Worm (Caenorhabditis elegans) whole organism, L4/young adult: ENCODE measurements around the gene math-25.

ENCODE experiments used
- W03F9.2 ChIP-seq: fragments of 150-350 bp; optimal IDR thresholded peaks from 2 replicates; lab custom pipeline; 2014; ENCODE audit warnings: missing biosample characterization, missing genetic modification characterization
- dao-5 ChIP-seq: sonication (generic microtip); optimal IDR thresholded peaks from 2 replicates; lab custom pipeline; 2016; ENCODE audit warnings: missing genotype, missing genetic modification characterization, moderate library complexity, missing compliant biosample characterization
- him-1 ChIP-seq: sonication (generic microtip); optimal IDR thresholded peaks from 2 replicates; lab custom pipeline; 2016; ENCODE audit warnings: missing genotype, missing genetic modification reagents, missing genetic modification characterization, missing compliant biosample characterization

- TF ChIP-seq him-1 (tag; lab: Kevin White, UChicago) (no peak), dao-5 (no peak), W03F9.2 (no peak)
Observed at ce11 chrII:1917862-1918261, 22.0 kb downstream of the math-25 start, which contains the start of gene bath-4.
